Worm (Caenorhabditis elegans) whole organism, L3 larva: ENCODE data around the gene unc-82.

ENCODE experiments used
- R02D3.7 ChIP-seq: fragments of 150-350 bp; optimal IDR thresholded peaks from 2 replicates; lab custom pipeline; 2014; ENCODE audit warnings: missing biosample characterization, missing genetic modification characterization
- ZK546.5 ChIP-seq: sonication (generic microtip); optimal IDR thresholded peaks from 2 replicates; lab custom pipeline; 2017; ENCODE audit warnings: missing biosample characterization, missing genetic modification characterization
- ama-1 ChIP-seq: fragments of 150-350 bp; optimal IDR thresholded peaks from 2 replicates; lab custom pipeline; 2018
- egl-27 ChIP-seq: sonication (generic microtip); optimal IDR thresholded peaks from 4 replicates; lab custom pipeline; 2017; ENCODE audit warnings: missing biosample characterization, missing genetic modification reagents, missing genetic modification characterization
- elt-3 ChIP-seq, 3 experiments: fragments of 150-350 bp in 1 of 3; sonication (generic microtip) in 2 of 3; optimal IDR thresholded peaks; 2 replicates in 2 of 3; 4 replicates in 1 of 3; lab custom pipeline; 2014 to 2017; ENCODE audit warnings: missing biosample characterization in 3 of 3, missing genetic modification characterization in 3 of 3
- eor-1 ChIP-seq, 2 experiments: fragments of 150-350 bp; optimal IDR thresholded peaks; 2 replicates each; lab custom pipeline; 2014 to 2018; ENCODE audit warnings: missing biosample characterization in 2 of 2, missing genetic modification characterization in 2 of 2
- jun-1 ChIP-seq: fragments of 150-350 bp; optimal IDR thresholded peaks from 2 replicates; lab custom pipeline; 2014; ENCODE audit warnings: missing biosample characterization, missing genetic modification reagents, missing genetic modification characterization
- lin-39 ChIP-seq: fragments of 150-350 bp; optimal IDR thresholded peaks from 2 replicates; lab custom pipeline; 2018; ENCODE audit warnings: missing biosample characterization, missing genetic modification reagents, missing genetic modification characterization
- nhr-11 ChIP-seq: fragments of 150-350 bp; optimal IDR thresholded peaks from 2 replicates; lab custom pipeline; 2014; ENCODE audit warnings: missing biosample characterization, missing genetic modification characterization
- nhr-25 ChIP-seq: sonication (generic microtip); optimal IDR thresholded peaks from 2 replicates; lab custom pipeline; 2017; ENCODE audit warnings: missing biosample characterization, missing genetic modification characterization
- nhr-28 ChIP-seq: fragments of 150-350 bp; optimal IDR thresholded peaks from 2 replicates; lab custom pipeline; 2014; ENCODE audit warnings: missing biosample characterization, missing genetic modification characterization
- unc-39 ChIP-seq: sonication (generic microtip); optimal IDR thresholded peaks from 4 replicates; lab custom pipeline; 2017; ENCODE audit warnings: missing biosample characterization, missing genetic modification characterization
- unc-62 ChIP-seq: fragments of 150-350 bp; sonication (generic microtip); optimal IDR thresholded peaks from 4 replicates; lab custom pipeline; 2014; ENCODE audit warnings: missing biosample characterization, missing genetic modification reagents, missing genetic modification characterization
- zag-1 ChIP-seq: fragments of 150-350 bp; optimal IDR thresholded peaks from 2 replicates; lab custom pipeline; 2014; ENCODE audit warnings: missing biosample characterization, missing genetic modification characterization

ce11 chrIV:7403422-7403821 is 20.9 kb upstream of the unc-82 start:
- TF ChIP-seq lin-39 (tag; lab: Kevin White, UChicago) (no peak), nhr-11 (tag; lab: Kevin White, UChicago) (no peak), nhr-28 (tag; lab: Kevin White, UChicago) (no peak), unc-62 (GFP tag; lab: Kevin White, UChicago) (no peak), ZK546.5 (tag; lab: Kevin White, UChicago) (no peak), eor-1 (tag; optimal IDR thresholded peaks at IDR 0.05; lab: Kevin White, UChicago) (no peak), R02D3.7 (tag; lab: Kevin White, UChicago) (no peak), ama-1 (lab: Kevin White, UChicago) (no peak), egl-27 (tag; lab: Kevin White, UChicago) (no peak), nhr-25 (no peak), jun-1 (tag; lab: Kevin White, UChicago) (no peak), zag-1 (tag; lab: Kevin White, UChicago) (no peak), elt-3 (tag; optimal IDR thresholded peaks at IDR 0.05; lab: Kevin White, UChicago) (no peak), unc-39 (no peak)
